Fruit fly (Drosophila melanogaster) whole organism, prepupa: ENCODE data around the gene Tango9.

ENCODE experiments used
- Blimp-1 ChIP-seq: fragments of 200-800 bp; sonication (Bioruptor generic); optimal IDR thresholded peaks from 3 replicates; lab custom pipeline; 2017; ENCODE audit warnings: missing biosample characterization, missing genetic modification characterization, mild to moderate bottlenecking, moderate library complexity, missing genetic modification reagents
- CG10631 ChIP-seq: fragments of 200-800 bp; sonication (Bioruptor generic); optimal IDR thresholded peaks from 2 replicates; lab custom pipeline; 2016; ENCODE audit warnings: missing biosample characterization, missing genetic modification characterization
- CG10669 ChIP-seq: fragments of 200-800 bp; sonication (Bioruptor generic); optimal IDR thresholded peaks from 3 replicates; lab custom pipeline; 2018; ENCODE audit warnings: missing biosample characterization, mild to moderate bottlenecking, missing genetic modification characterization, moderate library complexity
- CG11294 ChIP-seq: fragments of 200-800 bp; sonication (Bioruptor generic); IDR thresholded peaks from 2 replicates; pipeline ENCODE4 v1.3.6; 2022; ENCODE audit warnings: missing biosample characterization, missing genetic modification characterization
- CG11762 ChIP-seq: fragments of 200-800 bp; sonication (Bioruptor generic); optimal IDR thresholded peaks from 3 replicates; lab custom pipeline; 2016; ENCODE audit warnings: missing biosample characterization, missing genetic modification characterization; ENCODE audit not compliant: insufficient read depth
- CG11902 ChIP-seq: fragments of 200-800 bp; sonication (Bioruptor generic); optimal IDR thresholded peaks from 3 replicates; lab custom pipeline; 2016; ENCODE audit warnings: missing biosample characterization, missing genetic modification characterization
- CG1621 ChIP-seq: fragments of 200-800 bp; sonication (Bioruptor generic); optimal IDR thresholded peaks from 3 replicates; lab custom pipeline; 2018; ENCODE audit warnings: missing biosample characterization, mild to moderate bottlenecking, missing genetic modification characterization
- CG3032 ChIP-seq: fragments of 200-800 bp; optimal IDR thresholded peaks from 2 replicates; lab custom pipeline; 2019; ENCODE audit warnings: missing biosample characterization, mild to moderate bottlenecking, missing genetic modification characterization, moderate library complexity
- CG32006 ChIP-seq: fragments of 200-800 bp; sonication (Bioruptor generic); optimal IDR thresholded peaks from 3 replicates; lab custom pipeline; 2017; ENCODE audit warnings: missing biosample characterization, mild to moderate bottlenecking, missing genetic modification characterization
- CG34406 ChIP-seq: fragments of 200-800 bp; sonication (Bioruptor generic); optimal IDR thresholded peaks from 3 replicates; lab custom pipeline; 2016; ENCODE audit warnings: missing biosample characterization, missing genetic modification characterization
- CG3919 ChIP-seq: fragments of 200-800 bp; sonication (Bioruptor generic); optimal IDR thresholded peaks from 3 replicates; lab custom pipeline; 2016; ENCODE audit warnings: missing biosample characterization, missing genetic modification characterization
- CG6854 ChIP-seq: fragments of 200-800 bp; sonication (Bioruptor generic); optimal IDR thresholded peaks from 2 replicates; lab custom pipeline; 2017; ENCODE audit warnings: missing biosample characterization, mild to moderate bottlenecking, missing genetic modification characterization
- CG7368 ChIP-seq: fragments of 200-800 bp; sonication (Bioruptor generic); optimal IDR thresholded peaks from 3 replicates; lab custom pipeline; 2016; ENCODE audit warnings: missing biosample characterization, missing genetic modification characterization
- CG8119 ChIP-seq: fragments of 200-800 bp; sonication (Bioruptor generic); IDR thresholded peaks from 3 replicates; pipeline ENCODE4 v1.3.6; 2022; ENCODE audit warnings: missing biosample characterization, missing genetic modification characterization
- CG8319 ChIP-seq: fragments of 200-800 bp; sonication (Bioruptor generic); optimal IDR thresholded peaks from 3 replicates; lab custom pipeline; 2016; ENCODE audit warnings: missing biosample characterization, missing genetic modification characterization
- CG8632 ChIP-seq: fragments of 200-800 bp; sonication (Bioruptor generic); optimal IDR thresholded peaks from 3 replicates; lab custom pipeline; 2016; ENCODE audit warnings: missing biosample characterization, missing genetic modification characterization
- Eip78C ChIP-seq: fragments of 200-800 bp; sonication (Bioruptor generic); peaks from one replicate; lab custom pipeline; 2016; ENCODE audit warnings: missing biosample characterization, missing genetic modification characterization
- Eip93F ChIP-seq: fragments of 200-800 bp; sonication (Bioruptor generic); optimal IDR thresholded peaks from 2 replicates; lab custom pipeline; 2016; ENCODE audit warnings: missing biosample characterization, mild to moderate bottlenecking, missing genetic modification characterization
- Ets21C ChIP-seq: fragments of 200-800 bp; sonication (Bioruptor generic); optimal IDR thresholded peaks from 3 replicates; lab custom pipeline; 2016; ENCODE audit warnings: missing biosample characterization, missing genetic modification characterization
- Ets96B ChIP-seq: fragments of 200-800 bp; optimal IDR thresholded peaks from 2 replicates; lab custom pipeline; 2019; ENCODE audit warnings: missing biosample characterization, mild to moderate bottlenecking, missing genetic modification characterization, moderate library complexity
- Gug ChIP-seq: fragments of 200-800 bp; sonication (Bioruptor generic); IDR thresholded peaks from 2 replicates; pipeline ENCODE4 v1.3.6; 2022; ENCODE audit warnings: missing biosample characterization, missing genetic modification characterization
- Hr38 ChIP-seq: sonication (Bioruptor generic); optimal IDR thresholded peaks from 2 replicates; lab custom pipeline; 2016; ENCODE audit warnings: missing biosample characterization, missing genetic modification characterization
- Lpt ChIP-seq: fragments of 200-800 bp; sonication (Bioruptor generic); optimal IDR thresholded peaks from 3 replicates; lab custom pipeline; 2016; ENCODE audit warnings: missing biosample characterization, missing genetic modification characterization
- OdsH ChIP-seq: fragments of 200-800 bp; sonication (Bioruptor generic); optimal IDR thresholded peaks from 3 replicates; lab custom pipeline; 2016; ENCODE audit warnings: missing biosample characterization, missing genetic modification characterization
- Smox ChIP-seq: fragments of 200-800 bp; sonication (Bioruptor generic); optimal IDR thresholded peaks from 3 replicates; lab custom pipeline; 2016; ENCODE audit warnings: missing biosample characterization, missing genetic modification characterization
- Sox15 ChIP-seq: fragments of 200-800 bp; sonication (Bioruptor generic); optimal IDR thresholded peaks from 3 replicates; lab custom pipeline; 2016; ENCODE audit warnings: missing biosample characterization, missing genetic modification characterization
- achi ChIP-seq: fragments of 200-800 bp; sonication (Bioruptor generic); optimal IDR thresholded peaks from 3 replicates; lab custom pipeline; 2016; ENCODE audit warnings: missing biosample characterization, missing genetic modification characterization
- acj6 ChIP-seq: fragments of 200-800 bp; sonication (Bioruptor generic); optimal IDR thresholded peaks from 3 replicates; lab custom pipeline; 2016; ENCODE audit warnings: missing biosample characterization, missing genetic modification characterization
- dac ChIP-seq: fragments of 200-800 bp; sonication (Bioruptor generic); optimal IDR thresholded peaks from 2 replicates; lab custom pipeline; 2017; ENCODE audit warnings: missing biosample characterization, mild to moderate bottlenecking, missing genetic modification characterization
- dsx ChIP-seq: fragments of 200-800 bp; optimal IDR thresholded peaks from 3 replicates; lab custom pipeline; 2019; ENCODE audit warnings: missing biosample characterization, mild to moderate bottlenecking, missing genetic modification characterization, moderate library complexity; ENCODE audit not compliant: poor library complexity, severe bottlenecking
- esn ChIP-seq: fragments of 200-800 bp; sonication (Bioruptor generic); optimal IDR thresholded peaks from 2 replicates; lab custom pipeline; 2016; ENCODE audit warnings: missing biosample characterization, mild to moderate bottlenecking, missing genetic modification characterization, moderate library complexity
- fd59A ChIP-seq: fragments of 200-800 bp; sonication (Bioruptor generic); optimal IDR thresholded peaks from 2 replicates; lab custom pipeline; 2017; ENCODE audit warnings: missing biosample characterization, mild to moderate bottlenecking, missing genetic modification characterization, missing genetic modification reagents
- fd85E ChIP-seq: fragments of 200-800 bp; sonication (Bioruptor generic); optimal IDR thresholded peaks from 3 replicates; lab custom pipeline; 2016; ENCODE audit warnings: missing biosample characterization, missing genetic modification characterization
- fkh ChIP-seq: fragments of 200-800 bp; sonication (Bioruptor generic); optimal IDR thresholded peaks from 3 replicates; lab custom pipeline; 2017; ENCODE audit warnings: missing biosample characterization, mild to moderate bottlenecking, missing genetic modification characterization, moderate library complexity
- lz ChIP-seq: fragments of 200-800 bp; sonication (Bioruptor generic); optimal IDR thresholded peaks from 3 replicates; lab custom pipeline; 2016; ENCODE audit warnings: missing biosample characterization, missing genetic modification characterization
- net ChIP-seq: fragments of 200-800 bp; sonication (Bioruptor generic); optimal IDR thresholded peaks from 3 replicates; lab custom pipeline; 2016; ENCODE audit warnings: missing biosample characterization, missing genetic modification characterization
- pdm3 ChIP-seq: fragments of 200-800 bp; sonication (Bioruptor generic); optimal IDR thresholded peaks from 3 replicates; lab custom pipeline; 2016; ENCODE audit warnings: missing biosample characterization, missing genetic modification characterization
- spab ChIP-seq: fragments of 200-800 bp; sonication (Bioruptor generic); optimal IDR thresholded peaks from 2 replicates; lab custom pipeline; 2017; ENCODE audit warnings: missing biosample characterization, mild to moderate bottlenecking, missing genetic modification characterization, missing genetic modification reagents
- ss ChIP-seq, 2 experiments: fragments of 200-800 bp; sonication (Bioruptor generic); optimal IDR thresholded peaks; 2 replicates in 1 of 2; 3 replicates in 1 of 2; lab custom pipeline; 2017 to 2018; ENCODE audit warnings: mild to moderate bottlenecking in 2 of 2, missing biosample characterization in 2 of 2, missing genetic modification characterization in 2 of 2, moderate library complexity in 1 of 2
- svp ChIP-seq: fragments of 200-800 bp; sonication (Bioruptor generic); peaks from one replicate; lab custom pipeline; 2016; ENCODE audit warnings: missing biosample characterization, missing genetic modification characterization
- topi ChIP-seq: fragments of 200-800 bp; sonication (Bioruptor generic); optimal IDR thresholded peaks from 3 replicates; lab custom pipeline; 2016; ENCODE audit warnings: missing biosample characterization, missing genetic modification characterization
- vri ChIP-seq: fragments of 200-800 bp; sonication (Bioruptor generic); optimal IDR thresholded peaks from 3 replicates; lab custom pipeline; 2016; ENCODE audit warnings: missing biosample characterization, mild to moderate bottlenecking, missing genetic modification characterization

Gene Tango9

DNA sequence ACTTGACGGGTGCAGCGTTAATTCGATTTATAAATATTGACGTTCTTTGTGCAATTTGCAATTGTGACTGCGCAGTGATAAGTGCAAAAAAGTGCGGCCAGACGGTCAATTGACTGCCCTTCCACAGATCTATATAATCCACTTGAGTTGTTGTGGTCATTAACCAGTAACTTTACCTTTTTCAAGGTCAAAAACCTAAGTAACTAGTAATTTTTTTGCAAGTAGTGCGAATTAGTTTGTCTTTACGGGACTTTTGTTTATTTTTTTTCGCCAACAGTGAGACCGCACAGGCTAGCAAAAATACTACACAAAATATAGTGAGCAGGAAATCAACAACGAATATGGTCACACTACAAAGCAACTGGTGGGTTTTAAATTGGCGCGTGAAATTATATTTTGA lies at the start of gene Tango9 (continued):
- TF ChIP-seq spab (GFP tag; lab: Kevin White, UChicago) (peak; percentile 8), CG11902 (GFP tag; lab: Kevin White, UChicago) (peak; percentile 45), topi (GFP tag; lab: Kevin White, UChicago) (peak; percentile 55), CG7368 (GFP tag; lab: Kevin White, UChicago) (peak; percentile 38), Eip78C (GFP tag; lab: Kevin White, UChicago) (peak; percentile 76), Sox15 (GFP tag; lab: Kevin White, UChicago) (no peak), CG11762 (GFP tag; lab: Kevin White, UChicago) (peak; percentile 2), CG6854 (no peak)

DNA sequence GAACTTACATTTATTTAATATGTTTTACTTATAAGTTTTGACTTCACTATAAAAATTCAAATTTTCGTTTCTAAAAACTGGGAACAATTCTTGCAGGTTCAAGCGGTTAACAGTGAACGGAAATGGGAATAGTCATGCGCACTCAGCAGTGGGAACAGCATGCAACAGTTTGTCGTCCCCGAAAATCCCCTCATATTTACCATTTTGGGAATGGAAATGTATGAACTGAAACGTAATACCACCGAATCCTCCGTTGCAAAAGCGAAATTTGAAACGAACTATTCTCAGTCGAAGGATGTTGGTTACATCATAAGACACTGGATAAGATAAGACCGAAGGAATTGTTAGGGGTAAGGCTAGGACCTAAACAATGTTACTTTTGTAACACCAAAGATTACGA lies 46.3 kb upstream of the Tango9 start:
- TF ChIP-seq Eip78C (GFP tag; lab: Kevin White, UChicago) (no peak), Lpt (GFP tag; lab: Kevin White, UChicago) (no peak), CG1621 (tag; lab: Kevin White, UChicago) (no peak), Ets21C (GFP tag; lab: Kevin White, UChicago) (no peak), CG7368 (GFP tag; lab: Kevin White, UChicago) (no peak), CG3919 (GFP tag; lab: Kevin White, UChicago) (no peak), esn (GFP tag; lab: Kevin White, UChicago) (no peak), CG8632 (GFP tag; lab: Kevin White, UChicago) (no peak), pdm3 (GFP tag; lab: Kevin White, UChicago) (no peak), OdsH (GFP tag; lab: Kevin White, UChicago) (no peak), dac (no peak), net (GFP tag; lab: Kevin White, UChicago) (no peak), ss (GFP tag; optimal IDR thresholded peaks at IDR 0.05; lab: Kevin White, UChicago) (no peak), topi (GFP tag; lab: Kevin White, UChicago) (no peak), fd59A (GFP tag; lab: Kevin White, UChicago) (no peak)
- TF ChIP-seq, all 60 proteins: peak for 0

DNA sequence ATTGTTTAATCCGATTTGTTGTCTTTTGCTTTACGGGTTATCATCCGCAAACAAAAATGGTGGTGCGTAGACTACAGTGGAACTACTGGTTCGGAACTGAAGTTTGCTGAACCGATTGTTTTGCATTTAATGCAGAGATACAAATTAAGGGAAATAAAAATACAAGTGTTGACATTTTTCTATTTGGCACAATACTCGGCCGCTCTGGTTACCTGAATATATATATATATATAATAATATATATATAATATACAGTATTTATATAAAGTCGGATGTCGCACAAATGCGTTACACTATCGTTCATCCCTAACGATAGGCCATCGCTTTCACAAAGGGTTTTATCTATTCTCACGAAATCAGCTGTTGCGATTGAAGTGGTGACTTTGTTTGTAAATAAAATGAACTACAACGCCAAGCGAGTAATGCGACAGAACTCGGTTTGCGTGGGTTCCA lies 42.1 kb upstream of the Tango9 start, which contains the start of the genes DCAF12 and Spt3:
Gene DCAF12, minus strand, starts transcription at position 204 of the 453 bp plus-strand sequence.
Gene Spt3, plus strand, starts transcription at position 329 of the 453 bp plus-strand sequence.
- TF ChIP-seq Ets96B (tag; lab: Kevin White, UChicago) (peak; percentile 49), CG1621 (tag; lab: Kevin White, UChicago) (peak; percentile 94), CG11294 (GFP tag; lab: Robert Waterston, UW) (no peak; the same call in 1 of the 2 replicates), fkh (GFP tag; lab: Kevin White, UChicago) (peak; percentile 93), lz (GFP tag; lab: Kevin White, UChicago) (peak; percentile 30), net (GFP tag; lab: Kevin White, UChicago) (no peak), CG8119 (GFP tag; lab: Robert Waterston, UW) (no peak), esn (GFP tag; lab: Kevin White, UChicago) (peak; percentile 46), CG10631 (GFP tag; lab: Kevin White, UChicago) (peak; percentile 64), ss (GFP tag; optimal IDR thresholded peaks at IDR 0.05; lab: Kevin White, UChicago) (no peak), CG3032 (tag; lab: Kevin White, UChicago) (peak; percentile 69), CG34406 (peak; percentile 62), dsx (GFP tag; lab: Kevin White, UChicago) (peak; percentile 69), svp (GFP tag; lab: Kevin White, UChicago) (peak; percentile 55), Gug (GFP tag; lab: Robert Waterston, UW) (0 out of 2 replicates have a peak, but pooled peaks have one; percentile 23), achi (peak; percentile 55), CG8319 (GFP tag; lab: Kevin White, UChicago) (peak; percentile 18)

DNA sequence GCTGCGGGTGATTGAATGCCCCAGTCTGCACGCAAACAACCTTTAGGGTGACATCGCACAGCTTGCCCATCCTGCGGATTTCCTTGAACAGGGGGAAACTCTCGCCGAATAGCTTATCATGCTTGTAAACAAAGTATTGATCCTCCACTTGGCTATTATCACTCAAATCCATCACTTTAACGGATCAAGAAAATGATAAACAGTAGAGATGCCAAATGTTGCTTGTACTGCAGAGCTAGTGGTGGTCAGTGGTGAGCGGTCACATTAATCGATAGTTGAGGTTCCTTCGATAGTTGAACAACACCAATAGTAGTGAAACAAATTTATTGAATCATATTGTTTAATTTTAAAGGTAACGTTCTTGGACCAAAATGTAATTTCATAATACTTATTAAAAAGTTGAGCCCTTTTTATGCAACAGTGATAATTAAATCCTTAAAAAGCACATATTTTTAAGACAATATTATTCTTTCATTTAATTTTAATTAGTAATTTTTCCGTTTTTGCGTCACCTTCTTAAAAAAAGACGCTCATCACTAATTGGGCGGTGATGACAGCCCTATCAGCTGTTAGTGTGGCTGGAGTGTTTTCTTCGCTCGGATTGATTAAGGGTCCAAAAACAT lies 35.6 kb upstream of the Tango9 start, which contains the start of the genes KLHL18 and GCC185:
Gene KLHL18, minus strand, starts transcription at position 233 of the 623 bp plus-strand sequence.
Gene GCC185, plus strand, starts transcription at position 571 of the 623 bp plus-strand sequence.
- no peak for TF ChIP-seq vri (GFP tag; lab: Kevin White, UChicago)
- peak; percentile 12 for TF ChIP-seq Eip93F (GFP tag; lab: Kevin White, UChicago)
- TF ChIP-seq CG11294 (GFP tag; lab: Robert Waterston, UW), result peak; percentile 35; the same call in 1 of the 2 replicates
- peak; percentile 61 for TF ChIP-seq CG10669 (GFP tag; lab: Kevin White, UChicago)
- TF ChIP-seq CG32006 (GFP tag; lab: Kevin White, UChicago), result peak; percentile 79
- no peak for TF ChIP-seq Hr38 (GFP tag; lab: Kevin White, UChicago)
- TF ChIP-seq esn (GFP tag; lab: Kevin White, UChicago), result peak; percentile 87
- TF ChIP-seq CG10631 (GFP tag; lab: Kevin White, UChicago), result peak; percentile 91
- TF ChIP-seq Gug (GFP tag; lab: Robert Waterston, UW), result peak; percentile 61
- no peak for TF ChIP-seq fd85E (GFP tag; lab: Kevin White, UChicago)
- peak; percentile 49 for TF ChIP-seq dac
- TF ChIP-seq Blimp-1, result peak; percentile 6
- peak; percentile 88 for TF ChIP-seq OdsH (GFP tag; lab: Kevin White, UChicago)
- TF ChIP-seq CG3919 (GFP tag; lab: Kevin White, UChicago), result no peak
- TF ChIP-seq acj6 (GFP tag; lab: Kevin White, UChicago), result peak; percentile 83
- peak; percentile 55 for TF ChIP-seq CG8632 (GFP tag; lab: Kevin White, UChicago)
- peak; percentile 84 for TF ChIP-seq CG11902 (GFP tag; lab: Kevin White, UChicago)
- TF ChIP-seq spab (GFP tag; lab: Kevin White, UChicago), result peak; percentile 38
- TF ChIP-seq Smox (GFP tag; lab: Kevin White, UChicago), result peak; percentile 83
- TF ChIP-seq Eip78C (GFP tag; lab: Kevin White, UChicago), result no peak
